Fruit fly (Drosophila melanogaster): ENCODE results near the gene Clp.

DNA sequence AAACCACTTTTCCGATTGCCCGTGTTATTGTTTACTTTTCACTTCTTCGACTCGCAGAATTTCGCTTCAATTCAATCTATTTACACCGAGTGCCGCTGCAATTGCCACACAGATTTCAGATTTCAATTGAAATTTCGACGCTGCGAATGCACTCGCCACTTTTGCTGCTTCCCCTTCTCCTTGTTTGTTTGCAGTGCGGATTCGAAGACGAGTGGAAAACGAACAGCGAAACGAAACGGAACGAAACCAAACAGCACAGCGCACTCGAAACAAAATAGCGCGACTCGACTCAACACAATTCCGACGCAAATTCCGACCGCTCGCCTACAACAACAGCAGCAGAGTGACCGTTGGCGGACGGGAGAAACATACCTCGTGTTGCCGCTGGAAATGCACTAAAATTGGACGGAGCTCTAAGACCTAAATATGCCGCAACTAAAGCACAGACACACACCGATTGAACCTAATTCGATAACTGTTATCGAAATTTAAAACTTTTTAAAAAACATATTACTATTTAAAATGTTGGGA, 31.0 kb downstream of the Clp start, which contains the start of gene drongo:
- TF ChIP-seq CG9948 (tag; optimal IDR thresholded peaks at IDR 0.05) (no peak), Pif1A (GFP tag; optimal IDR thresholded peaks at IDR 0.05) (no peak), Pif1B (GFP tag; optimal IDR thresholded peaks at IDR 0.05) (no peak), CG8301 (tag; optimal IDR thresholded peaks at IDR 0.05) (no peak), EcR (GFP tag; optimal IDR thresholded peaks at IDR 0.05) (peak; percentile 53), Ets98B (GFP tag; IDR thresholded peaks at IDR 0.05) (peak; percentile 64; the same call in 1 of the 2 replicates), CG4496 (GFP tag; IDR thresholded peaks at IDR 0.05) (peak; percentile 74), CG10348 (GFP tag; IDR thresholded peaks at IDR 0.05) (no peak), D1 (tag; optimal IDR thresholded peaks at IDR 0.05) (no peak), CG8159 (tag; optimal IDR thresholded peaks at IDR 0.05) (peak; percentile 7), CG13204 (GFP tag; optimal IDR thresholded peaks at IDR 0.05) (peak; percentile 48), CG34367 (tag; optimal IDR thresholded peaks at IDR 0.05) (no peak), CG12605 (GFP tag; IDR thresholded peaks at IDR 0.05) (peak; percentile 77)

Measured in whole organism, pupa.